Fruit fly (Drosophila melanogaster): ENCODE data around the gene ras.

The ras gene

DNA sequence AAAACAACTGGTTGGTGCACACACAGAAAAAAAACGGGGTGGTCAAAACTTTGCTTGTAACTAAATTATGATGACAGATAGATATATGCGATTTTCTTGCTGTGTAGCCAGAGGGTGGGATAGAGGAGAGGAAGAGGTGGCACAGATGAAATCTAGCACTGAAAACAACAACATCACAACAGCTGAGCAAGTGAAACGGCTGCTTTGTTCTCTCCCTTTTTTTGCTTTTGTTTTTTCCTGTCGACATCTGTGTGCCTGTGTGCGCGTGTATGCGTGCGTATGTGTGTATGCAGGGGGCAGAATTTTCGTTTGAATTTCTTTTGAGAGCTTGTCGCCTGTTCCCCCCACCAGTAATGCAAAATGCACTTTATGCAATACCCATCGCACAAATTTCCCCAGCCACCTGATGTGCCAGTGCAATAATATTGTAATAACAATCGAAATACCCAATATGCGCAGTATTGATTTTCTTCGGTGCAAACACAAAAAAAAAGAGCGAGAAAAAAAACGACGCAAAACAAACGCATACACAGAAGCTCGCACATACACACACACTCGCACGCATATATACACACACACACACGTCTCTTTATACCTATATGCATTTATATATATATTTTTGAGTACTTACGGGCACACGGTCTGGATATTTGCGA is 23.2 kb downstream of the ras start (continued):
- TF ChIP-seq CG3407 (GFP tag; optimal IDR thresholded peaks at IDR 0.05) (no peak), dysf (GFP tag; IDR thresholded peaks at IDR 0.05) (peak; percentile 72), Dll (GFP tag; IDR thresholded peaks at IDR 0.05; ENCODE audit: partially characterized antibody) (no peak), Atf3 (GFP tag; optimal IDR thresholded peaks at IDR 0.05) (peak; percentile 30), CG3065 (GFP tag; optimal IDR thresholded peaks at IDR 0.05) (no peak), CG18011 (GFP tag; optimal IDR thresholded peaks at IDR 0.05) (no peak), CG6175 (GFP tag; IDR thresholded peaks at IDR 0.05) (peak; percentile 30; the same call in 1 of the 3 replicates), Dip3 (GFP tag; optimal IDR thresholded peaks at IDR 0.05) (peak; percentile 45), CG7372 (GFP tag; IDR thresholded peaks at IDR 0.05) (peak; percentile 38; the same call in 1 of the 2 replicates), bcd (GFP tag; optimal IDR thresholded peaks at IDR 0.05) (peak; percentile 51), Oli (tag; optimal IDR thresholded peaks at IDR 0.05) (peak; percentile 41), CG2889 (GFP tag; IDR thresholded peaks at IDR 0.05) (0 out of 3 replicates have a peak, but pooled peaks have one; percentile 19), corto (GFP tag; optimal IDR thresholded peaks at IDR 0.05) (no peak), disco-r (GFP tag; optimal IDR thresholded peaks at IDR 0.05) (peak; percentile 18), abd-A (tag; optimal IDR thresholded peaks at IDR 0.05) (peak; percentile 25), CG30020 (tag; optimal IDR thresholded peaks at IDR 0.05) (no peak), wdn (GFP tag; IDR thresholded peaks at IDR 0.05) (peak; percentile 62), hb (GFP tag; IDR thresholded peaks at IDR 0.05; ENCODE audit: partially characterized antibody) (no peak), CG8478 (optimal IDR thresholded peaks at IDR 0.05) (peak; percentile 88), ems (GFP tag; optimal IDR thresholded peaks at IDR 0.05) (peak; percentile 58), oc (tag; optimal IDR thresholded peaks at IDR 0.05) (no peak), CG2875 (GFP tag; optimal IDR thresholded peaks at IDR 0.05) (no peak), mam (GFP tag; optimal IDR thresholded peaks at IDR 0.05) (peak; percentile 81), CG12236 (GFP tag; optimal IDR thresholded peaks at IDR 0.05) (no peak), CG8765 (GFP tag; IDR thresholded peaks at IDR 0.05) (no peak), CG7271 (tag; optimal IDR thresholded peaks at IDR 0.05) (no peak), H15 (GFP tag; IDR thresholded peaks at IDR 0.05) (no peak), MTF-1 (GFP tag; optimal IDR thresholded peaks at IDR 0.05; ENCODE audit: borderline replicate concordance) (no peak), NC2β (GFP tag; optimal IDR thresholded peaks at IDR 0.05) (peak; percentile 28), gcm2 (GFP tag; optimal IDR thresholded peaks at IDR 0.05) (no peak), ind (GFP tag; optimal IDR thresholded peaks at IDR 0.05) (peak; percentile 52), CG2116 (GFP tag; optimal IDR thresholded peaks at IDR 0.05) (no peak), Hand (GFP tag; optimal IDR thresholded peaks at IDR 0.05) (peak; percentile 63), pho (GFP tag; optimal IDR thresholded peaks at IDR 0.05) (peak; percentile 78), kay (GFP tag; optimal IDR thresholded peaks at IDR 0.05) (peak; percentile 51), stc (GFP tag; IDR thresholded peaks at IDR 0.05) (0 out of 2 replicates have a peak, but pooled peaks have one; percentile 5), br (optimal IDR thresholded peaks at IDR 0.05) (no peak), CG18619 (GFP tag; optimal IDR thresholded peaks at IDR 0.05) (no peak), Lhr (GFP tag; optimal IDR thresholded peaks at IDR 0.05) (no peak), NFAT (GFP tag; IDR thresholded peaks at IDR 0.05) (peak; percentile 70; the same call in 1 of the 2 replicates), crol (GFP tag; IDR thresholded peaks at IDR 0.05) (peak; percentile 94), sc (optimal IDR thresholded peaks at IDR 0.05) (no peak), sc (GFP tag; optimal IDR thresholded peaks at IDR 0.05) (no peak), rib (GFP tag; IDR thresholded peaks at IDR 0.05) (peak; percentile 82), CG15073 (GFP tag; optimal IDR thresholded peaks at IDR 0.05) (no peak), yki (optimal IDR thresholded peaks at IDR 0.05) (no peak), CG11695 (GFP tag; IDR thresholded peaks at IDR 0.05) (0 out of 3 replicates have a peak, but pooled peaks have one; percentile 54), vvl (GFP tag; IDR thresholded peaks at IDR 0.05) (peak; percentile 75), CG14667 (GFP tag; IDR thresholded peaks at IDR 0.05) (no peak), YL-1 (GFP tag; optimal IDR thresholded peaks at IDR 0.05) (peak; percentile 80), CG6254 (GFP tag; optimal IDR thresholded peaks at IDR 0.05) (peak; percentile 28), CG15011 (GFP tag; optimal IDR thresholded peaks at IDR 0.05) (peak; percentile 18)

Measured in whole organism, embryonic.